Fruit fly (Drosophila melanogaster) whole organism, pupa: ENCODE measurements around the gene CG10694.

Experiments used
- CG10348 ChIP-seq: fragments of 200-800 bp; sonication (Bioruptor generic); IDR thresholded peaks from 2 replicates; pipeline ENCODE4 v1.3.6; 2022; ENCODE audit warnings: missing biosample characterization, missing genetic modification characterization
- CG12605 ChIP-seq: fragments of 200-800 bp; sonication (Bioruptor generic); IDR thresholded peaks from 2 replicates; pipeline ENCODE4 v1.3.6; 2022; ENCODE audit warnings: missing biosample characterization, missing genetic modification characterization
- CG13204 ChIP-seq: fragments of 200-800 bp; sonication (Bioruptor generic); optimal IDR thresholded peaks from 2 replicates; lab custom pipeline; 2018; ENCODE audit warnings: missing biosample characterization, mild to moderate bottlenecking, missing genetic modification characterization, moderate library complexity
- CG14655 ChIP-seq: fragments of 200-800 bp; sonication (Bioruptor generic); optimal IDR thresholded peaks from 3 replicates; lab custom pipeline; 2017; ENCODE audit warnings: mild to moderate bottlenecking, missing biosample characterization, missing genetic modification reagents, missing genetic modification characterization
- CG15710 ChIP-seq: fragments of 200-800 bp; sonication (Bioruptor generic); optimal IDR thresholded peaks from 2 replicates; lab custom pipeline; 2018; ENCODE audit warnings: missing biosample characterization, mild to moderate bottlenecking, missing genetic modification characterization, moderate library complexity
- CG17806 ChIP-seq: fragments of 200-800 bp; sonication (Bioruptor generic); optimal IDR thresholded peaks from 2 replicates; lab custom pipeline; 2018; ENCODE audit warnings: missing biosample characterization, mild to moderate bottlenecking, missing genetic modification characterization, moderate library complexity
- CG32121 ChIP-seq: fragments of 200-800 bp; sonication (Bioruptor generic); IDR thresholded peaks from 2 replicates; pipeline ENCODE4 v1.3.6; 2022; ENCODE audit warnings: missing biosample characterization, missing genetic modification characterization
- CG34367 ChIP-seq: fragments of 200-800 bp; sonication (Bioruptor generic); optimal IDR thresholded peaks from 2 replicates; lab custom pipeline; 2018; ENCODE audit warnings: missing biosample characterization, mild to moderate bottlenecking, missing genetic modification characterization
- CG4496 ChIP-seq: fragments of 200-800 bp; sonication (Bioruptor generic); IDR thresholded peaks from 3 replicates; pipeline ENCODE4 v1.3.6; 2022; ENCODE audit warnings: missing biosample characterization, missing genetic modification characterization
- CG8159 ChIP-seq: fragments of 200-800 bp; sonication (Bioruptor generic); optimal IDR thresholded peaks from 3 replicates; lab custom pipeline; 2018; ENCODE audit warnings: missing biosample characterization, mild to moderate bottlenecking, missing genetic modification characterization, moderate library complexity
- CG8301 ChIP-seq: fragments of 200-800 bp; sonication (Bioruptor generic); optimal IDR thresholded peaks from 2 replicates; lab custom pipeline; 2018; ENCODE audit warnings: missing biosample characterization, mild to moderate bottlenecking, missing genetic modification characterization
- CG9948 ChIP-seq: fragments of 200-800 bp; sonication (Bioruptor generic); optimal IDR thresholded peaks from 2 replicates; lab custom pipeline; 2018; ENCODE audit warnings: missing biosample characterization, mild to moderate bottlenecking, missing genetic modification characterization, moderate library complexity
- D1 ChIP-seq: fragments of 200-800 bp; sonication (Bioruptor generic); optimal IDR thresholded peaks from 2 replicates; lab custom pipeline; 2018; ENCODE audit warnings: missing biosample characterization, mild to moderate bottlenecking, missing genetic modification characterization, moderate library complexity
- EcR ChIP-seq: fragments of 200-800 bp; sonication (Bioruptor generic); optimal IDR thresholded peaks from 3 replicates; lab custom pipeline; 2019; ENCODE audit warnings: missing biosample characterization, missing genetic modification characterization, mild to moderate bottlenecking, moderate library complexity, missing genetic modification reagents
- Ets98B ChIP-seq: fragments of 200-800 bp; sonication (Bioruptor generic); IDR thresholded peaks from 2 replicates; pipeline ENCODE4 v1.3.6; 2022; ENCODE audit warnings: missing biosample characterization, missing genetic modification characterization
- Pif1A ChIP-seq: fragments of 200-800 bp; sonication (Bioruptor generic); optimal IDR thresholded peaks from 3 replicates; lab custom pipeline; 2016; ENCODE audit warnings: missing biosample characterization, missing genetic modification characterization
- Pif1B ChIP-seq: fragments of 200-800 bp; sonication (Bioruptor generic); optimal IDR thresholded peaks from 3 replicates; lab custom pipeline; 2016; ENCODE audit warnings: missing biosample characterization, missing genetic modification characterization
- Snoo ChIP-seq: fragments of 200-800 bp; sonication (Bioruptor generic); optimal IDR thresholded peaks from 3 replicates; lab custom pipeline; 2017; ENCODE audit warnings: missing biosample characterization, mild to moderate bottlenecking, missing genetic modification characterization, inconsistent platforms
- fd96Ca ChIP-seq: fragments of 200-800 bp; sonication (Bioruptor generic); IDR thresholded peaks from 3 replicates; pipeline ENCODE4 v1.3.6; 2022; ENCODE audit warnings: missing biosample characterization, missing genetic modification characterization
- gl ChIP-seq: fragments of 200-800 bp; sonication (Bioruptor generic); optimal IDR thresholded peaks from 2 replicates; lab custom pipeline; 2018; ENCODE audit warnings: missing biosample characterization, mild to moderate bottlenecking, missing genetic modification characterization
- rn ChIP-seq: fragments of 200-800 bp; sonication (Bioruptor generic); IDR thresholded peaks from 2 replicates; pipeline ENCODE4 v1.3.6; 2022; ENCODE audit warnings: missing biosample characterization, missing genetic modification characterization

The CG10694 gene

DNA sequence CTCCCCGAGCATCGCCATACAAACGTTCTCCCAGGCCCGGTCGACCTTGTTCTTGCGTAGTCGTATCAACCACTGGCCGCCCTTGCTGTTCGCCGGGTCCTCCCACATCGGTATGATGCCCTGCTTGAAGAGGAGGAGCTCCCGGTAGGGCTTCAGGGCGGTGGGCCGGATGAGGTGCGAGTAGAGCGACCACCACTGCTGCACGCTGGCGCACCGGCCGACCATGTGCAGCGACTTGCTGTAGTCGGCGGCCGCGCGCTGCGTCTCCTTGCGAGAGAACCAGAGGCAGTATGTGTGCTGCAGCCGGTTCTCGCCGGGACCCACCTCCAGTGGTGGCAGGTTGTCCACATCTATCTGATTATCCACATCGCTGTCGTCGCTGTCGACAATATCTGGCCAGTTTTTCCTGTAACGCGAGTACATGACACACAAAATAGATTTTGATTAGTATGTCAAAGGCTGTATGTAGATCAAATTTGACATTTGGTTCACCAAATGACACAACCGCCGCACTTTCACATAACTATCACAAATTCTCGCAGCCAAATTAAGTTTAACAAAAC is at the start of gene CG10694:
Gene CG10694, plus strand, starts transcription at position 513 of the 563 bp plus-strand sequence.
- TF ChIP-seq CG17806 = no peak
- TF ChIP-seq Ets98B (GFP tag; lab: Robert Waterston, UW) = no peak
- no peak for TF ChIP-seq D1 (tag; lab: Kevin White, UChicago)
- TF ChIP-seq CG34367 (tag; lab: Kevin White, UChicago) = no peak
- TF ChIP-seq CG13204 (GFP tag; lab: Kevin White, UChicago) = no peak
- no peak for TF ChIP-seq CG8159 (tag; lab: Kevin White, UChicago)
- no peak for TF ChIP-seq CG4496 (GFP tag; lab: Robert Waterston, UW)
- TF ChIP-seq fd96Ca (GFP tag; lab: Robert Waterston, UW) = no peak
- no peak for TF ChIP-seq CG15710
- TF ChIP-seq rn (GFP tag; lab: Robert Waterston, UW) = no peak
- no peak for TF ChIP-seq CG8301
- no peak for TF ChIP-seq Pif1B (GFP tag; lab: Kevin White, UChicago)

DNA sequence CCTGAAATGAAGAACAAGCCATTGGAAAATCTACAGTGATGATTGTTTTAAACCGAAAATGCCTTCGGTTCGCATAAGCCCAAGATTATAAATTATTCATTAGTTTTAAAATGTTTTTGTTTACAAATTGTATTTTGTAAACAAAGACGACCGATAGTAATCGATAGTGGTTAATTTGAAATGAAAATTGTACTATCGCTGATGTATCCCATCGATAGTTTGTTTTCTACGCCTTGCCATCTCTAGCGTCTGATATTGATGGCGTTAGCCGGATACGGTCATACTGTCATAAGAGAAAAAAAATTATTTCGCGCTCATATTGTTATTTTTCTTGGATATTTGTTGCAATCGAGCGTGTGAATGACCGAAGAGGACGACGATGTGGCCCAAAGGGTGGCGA is 49.1 kb upstream of the CG10694 start, which contains the start of gene SMC1:
Gene SMC1, plus strand, starts transcription at position 247 of the 400 bp plus-strand sequence.
- no peak for TF ChIP-seq gl
- TF ChIP-seq CG14655 (GFP tag; lab: Kevin White, UChicago) = no peak
- no peak for TF ChIP-seq fd96Ca (GFP tag; lab: Robert Waterston, UW)
- no peak for TF ChIP-seq CG32121
- TF ChIP-seq Pif1A = no peak
- TF ChIP-seq Pif1B (GFP tag; lab: Kevin White, UChicago) = no peak
- TF ChIP-seq CG4496 (GFP tag; lab: Robert Waterston, UW) = no peak
- no peak for TF ChIP-seq CG15710
- TF ChIP-seq rn (GFP tag; lab: Robert Waterston, UW) = no peak
- TF ChIP-seq CG9948 (tag; lab: Kevin White, UChicago) = no peak
- no peak for TF ChIP-seq Ets98B (GFP tag; lab: Robert Waterston, UW)
- TF ChIP-seq CG12605 (GFP tag; lab: Robert Waterston, UW) = no peak
- TF ChIP-seq CG8301 = no peak
- no peak for TF ChIP-seq D1 (tag; lab: Kevin White, UChicago)
- no peak for TF ChIP-seq Snoo (tag; lab: Kevin White, UChicago)
- no peak for TF ChIP-seq CG17806
- TF ChIP-seq EcR (GFP tag; lab: Kevin White, UChicago) = no peak

DNA sequence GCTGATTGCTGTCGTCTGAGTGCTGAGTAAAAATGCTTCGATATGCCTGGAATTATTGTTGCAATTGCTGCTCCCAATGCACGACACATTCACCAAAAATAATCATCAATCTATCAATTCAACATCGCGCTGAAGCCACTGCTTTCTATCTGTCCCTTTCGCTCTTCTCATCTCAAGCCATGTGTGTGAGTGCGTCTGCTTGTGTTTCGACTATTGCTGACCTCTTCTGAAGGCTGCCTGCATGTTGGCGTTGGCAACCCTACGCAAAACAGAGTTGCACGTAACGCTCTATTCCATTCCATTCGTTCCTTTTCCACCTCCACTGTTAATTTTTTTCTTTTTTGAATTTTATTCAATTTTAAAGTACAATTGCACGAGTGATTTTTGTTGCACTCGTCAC is 41.5 kb upstream of the CG10694 start:
- TF ChIP-seq CG17806 = no peak
- TF ChIP-seq Pif1B (GFP tag; lab: Kevin White, UChicago) = no peak
- no peak for TF ChIP-seq D1 (tag; lab: Kevin White, UChicago)
- TF ChIP-seq Pif1A = no peak
- no peak for TF ChIP-seq CG32121
- TF ChIP-seq Ets98B (GFP tag; lab: Robert Waterston, UW) = no peak
- no peak for TF ChIP-seq CG12605 (GFP tag; lab: Robert Waterston, UW)
- TF ChIP-seq CG14655 (GFP tag; lab: Kevin White, UChicago) = no peak
- no peak for TF ChIP-seq rn (GFP tag; lab: Robert Waterston, UW)
- no peak for TF ChIP-seq CG15710
- TF ChIP-seq Snoo (tag; lab: Kevin White, UChicago) = no peak
- no peak for TF ChIP-seq fd96Ca (GFP tag; lab: Robert Waterston, UW)
- TF ChIP-seq CG34367 (tag; lab: Kevin White, UChicago) = no peak
- TF ChIP-seq CG9948 (tag; lab: Kevin White, UChicago) = no peak
- no peak for TF ChIP-seq CG10348 (GFP tag; lab: Robert Waterston, UW)
- no peak for TF ChIP-seq CG8159 (tag; lab: Kevin White, UChicago)
- no peak for TF ChIP-seq EcR (GFP tag; lab: Kevin White, UChicago)

DNA sequence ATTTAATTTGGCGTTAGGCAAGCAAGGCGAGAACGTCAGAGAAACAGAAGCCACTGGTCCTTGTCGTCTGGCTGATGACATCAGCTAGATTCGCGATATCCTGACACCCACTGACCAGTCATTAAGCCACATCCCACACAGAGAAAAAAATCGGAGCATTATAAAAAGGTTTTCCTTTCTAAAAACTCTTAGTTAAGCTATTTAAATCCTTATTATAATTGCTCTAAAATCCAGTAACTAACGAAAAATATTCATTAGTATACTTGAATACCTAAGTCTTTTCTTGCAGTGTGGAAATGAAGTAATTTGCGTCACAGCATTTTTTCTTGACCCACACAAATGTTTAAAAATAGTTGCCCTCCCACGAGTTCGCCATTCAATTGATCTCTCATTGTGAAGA is 38.4 kb upstream of the CG10694 start:
- TF ChIP-seq CG17806 (no peak), EcR (GFP tag; lab: Kevin White, UChicago) (no peak), Pif1A (no peak), CG15710 (no peak), rn (GFP tag; lab: Robert Waterston, UW) (no peak), Pif1B (GFP tag; lab: Kevin White, UChicago) (no peak), CG34367 (tag; lab: Kevin White, UChicago) (no peak), fd96Ca (GFP tag; lab: Robert Waterston, UW) (no peak), CG8159 (tag; lab: Kevin White, UChicago) (no peak), Ets98B (GFP tag; lab: Robert Waterston, UW) (no peak)
- TF ChIP-seq, all 21 proteins: peak for 0

DNA sequence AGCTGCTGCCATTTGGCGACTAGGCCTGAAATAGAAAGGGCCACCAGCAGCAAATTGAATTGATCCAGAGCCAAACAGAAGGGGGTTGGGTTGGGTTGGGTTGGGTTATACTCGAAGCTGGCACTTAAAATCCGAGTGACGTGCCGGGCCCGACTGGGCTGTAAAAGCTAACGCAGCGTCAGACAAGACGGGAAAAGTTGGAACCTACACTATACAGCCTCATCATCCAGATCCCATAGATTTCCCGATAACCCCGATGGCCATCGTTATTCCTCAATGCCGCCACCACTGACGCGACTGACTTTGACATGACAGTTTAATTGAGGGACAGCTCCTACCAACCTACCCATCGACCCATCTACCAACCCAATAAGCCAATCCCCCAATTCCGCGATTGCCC is 37.2 kb upstream of the CG10694 start:
- TF ChIP-seq CG15710 = no peak
- TF ChIP-seq fd96Ca (GFP tag; lab: Robert Waterston, UW) = no peak
- no peak for TF ChIP-seq D1 (tag; lab: Kevin White, UChicago)
- no peak for TF ChIP-seq CG4496 (GFP tag; lab: Robert Waterston, UW)
- no peak for TF ChIP-seq gl
- TF ChIP-seq Pif1A = no peak
- no peak for TF ChIP-seq CG32121
- no peak for TF ChIP-seq CG34367 (tag; lab: Kevin White, UChicago)
- no peak for TF ChIP-seq CG12605 (GFP tag; lab: Robert Waterston, UW)
- TF ChIP-seq CG9948 (tag; lab: Kevin White, UChicago) = no peak
- TF ChIP-seq Snoo (tag; lab: Kevin White, UChicago) = no peak
- TF ChIP-seq CG14655 (GFP tag; lab: Kevin White, UChicago) = no peak
- TF ChIP-seq, all 21 proteins: peak for 0

DNA sequence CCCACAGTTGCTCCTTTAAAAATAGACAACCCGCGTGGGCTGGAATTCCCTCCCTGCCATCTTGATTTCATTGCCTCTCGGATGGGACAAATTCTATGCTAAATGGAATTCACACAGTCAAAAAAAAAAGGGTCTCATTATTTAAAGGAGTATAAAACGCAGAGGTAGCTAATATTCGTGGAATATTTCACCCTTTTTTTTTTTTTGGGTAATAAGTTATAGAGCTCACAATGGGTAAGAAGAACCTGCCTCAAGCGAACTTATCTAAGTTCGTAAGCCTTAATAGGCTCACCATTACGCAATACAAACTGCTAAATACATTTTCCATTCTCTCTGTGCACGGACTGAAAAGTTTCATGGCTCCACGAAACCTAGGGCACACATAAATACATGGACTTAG is 33.5 kb upstream of the CG10694 start:
- TF ChIP-seq CG13204 (GFP tag; lab: Kevin White, UChicago) (no peak), CG14655 (GFP tag; lab: Kevin White, UChicago) (peak; percentile 36), gl (no peak), CG8159 (tag; lab: Kevin White, UChicago) (peak; percentile 56), CG32121 (no peak), CG9948 (tag; lab: Kevin White, UChicago) (peak; percentile 33), CG17806 (peak; percentile 32), fd96Ca (GFP tag; lab: Robert Waterston, UW) (no peak), Snoo (tag; lab: Kevin White, UChicago) (no peak), Ets98B (GFP tag; lab: Robert Waterston, UW) (no peak), EcR (GFP tag; lab: Kevin White, UChicago) (no peak), CG4496 (GFP tag; lab: Robert Waterston, UW) (no peak), rn (GFP tag; lab: Robert Waterston, UW) (no peak), CG12605 (GFP tag; lab: Robert Waterston, UW) (no peak), Pif1A (peak; percentile 28), CG8301 (no peak), CG15710 (peak; percentile 26), CG34367 (tag; lab: Kevin White, UChicago) (no peak), Pif1B (GFP tag; lab: Kevin White, UChicago) (no peak), CG10348 (GFP tag; lab: Robert Waterston, UW) (no peak), D1 (tag; lab: Kevin White, UChicago) (no peak)
